Worm (Caenorhabditis elegans) whole organism, dauer: ENCODE results near the gene F22B7.3.

Experiments used
- unc-62 ChIP-seq: sonication (generic microtip); optimal IDR thresholded peaks from 2 replicates; lab custom pipeline; 2017; ENCODE audit warnings: missing biosample characterization, missing genetic modification reagents, missing genetic modification characterization

The F22B7.3 gene

DNA sequence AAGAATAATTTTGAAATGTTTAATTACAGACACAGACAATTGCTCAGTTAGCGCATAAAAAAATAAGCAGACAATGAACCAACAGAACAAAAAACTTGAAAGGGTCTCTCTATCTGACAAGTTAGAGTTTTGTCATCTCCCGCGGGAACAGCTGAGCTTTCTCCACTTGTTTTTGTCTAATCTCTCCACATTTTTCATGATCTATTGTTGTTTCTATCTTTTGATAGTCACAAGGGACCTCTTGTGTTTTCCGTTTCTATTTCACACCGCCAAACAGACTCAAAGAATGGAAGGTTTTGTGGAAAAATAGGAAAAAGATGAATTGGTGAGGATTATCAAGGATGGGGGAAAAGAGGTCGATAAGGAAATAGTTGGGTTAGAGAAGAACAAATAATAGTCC, 11.9 kb upstream of the F22B7.3 start:
- TF ChIP-seq unc-62 (GFP tag; lab: Kevin White, UChicago), result no peak

DNA sequence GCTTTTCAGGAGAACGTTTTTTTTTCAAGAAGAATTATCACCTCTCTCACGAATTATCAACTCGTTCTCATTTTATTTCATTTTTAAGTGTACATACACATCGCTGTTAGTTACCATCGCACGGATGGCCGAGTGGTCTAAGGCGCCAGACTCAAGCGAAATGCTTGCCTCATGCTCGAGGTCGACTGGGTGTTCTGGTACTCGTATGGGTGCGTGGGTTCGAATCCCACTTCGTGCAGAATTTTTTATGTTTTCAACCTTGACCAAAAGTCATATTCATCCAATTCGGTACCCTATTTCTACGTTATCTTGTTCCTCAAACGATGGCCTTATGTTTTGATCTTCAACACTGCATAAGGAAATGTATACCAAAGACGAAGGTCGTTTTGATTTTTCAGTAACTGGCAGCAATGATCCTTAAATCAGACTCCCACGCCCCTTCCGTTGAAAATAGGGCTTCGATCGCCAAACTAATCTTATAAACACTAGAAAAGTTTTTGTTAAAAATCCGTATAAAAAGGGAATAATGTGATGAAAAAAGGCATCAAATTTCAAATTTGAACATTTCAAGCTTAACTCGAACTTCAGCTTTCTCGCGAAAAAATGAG, 9.4 kb upstream of the F22B7.3 start, which contains the start of gene fip-1:
fip-1 (plus strand) TSS at position 558 of the 608 bp plus-strand sequence.
- TF ChIP-seq unc-62 (GFP tag; lab: Kevin White, UChicago), result no peak

DNA sequence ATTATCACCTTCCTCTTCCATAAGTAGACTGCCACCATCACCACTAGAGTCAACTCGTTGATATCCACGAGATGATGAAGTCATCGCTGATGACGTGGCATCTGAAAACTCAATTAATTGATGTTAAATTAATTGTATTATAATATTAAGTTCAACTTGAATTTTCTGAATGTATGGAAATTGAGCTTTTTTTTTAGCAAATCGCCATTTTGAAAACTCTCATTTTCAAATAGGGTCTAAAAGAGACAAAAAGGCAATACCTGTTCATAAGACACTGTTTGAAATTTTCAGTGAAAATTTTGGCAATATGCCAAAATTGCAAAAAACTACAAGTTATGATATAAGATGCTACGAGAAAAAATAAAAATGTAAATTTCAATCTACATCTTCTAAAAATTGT, 5.0 kb upstream of the F22B7.3 start, which contains the start of gene twk-7:
twk-7 (minus strand) TSS at position 101 of the 400 bp plus-strand sequence.
- TF ChIP-seq unc-62 (GFP tag; lab: Kevin White, UChicago), result no peak

DNA sequence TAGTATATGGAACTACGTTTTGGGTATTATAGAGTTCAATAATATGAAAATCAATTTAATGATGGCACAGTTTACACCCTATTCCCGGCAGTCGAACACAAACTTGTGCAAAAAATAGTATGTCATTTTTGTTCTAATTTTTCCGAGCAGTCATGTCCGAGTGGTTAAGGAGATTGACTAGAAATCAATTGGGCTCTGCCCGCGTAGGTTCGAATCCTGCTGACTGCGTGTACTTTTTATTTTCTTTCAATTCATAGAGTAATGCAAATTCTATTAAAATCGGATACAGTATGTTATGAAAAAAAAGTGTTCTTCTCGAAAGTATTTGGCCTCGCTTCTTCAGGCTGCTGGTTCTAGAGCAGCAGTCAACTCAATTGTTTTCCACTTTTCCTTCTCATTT, 2.7 kb upstream of the F22B7.3 start:
- TF ChIP-seq unc-62 (GFP tag; lab: Kevin White, UChicago), result no peak

DNA sequence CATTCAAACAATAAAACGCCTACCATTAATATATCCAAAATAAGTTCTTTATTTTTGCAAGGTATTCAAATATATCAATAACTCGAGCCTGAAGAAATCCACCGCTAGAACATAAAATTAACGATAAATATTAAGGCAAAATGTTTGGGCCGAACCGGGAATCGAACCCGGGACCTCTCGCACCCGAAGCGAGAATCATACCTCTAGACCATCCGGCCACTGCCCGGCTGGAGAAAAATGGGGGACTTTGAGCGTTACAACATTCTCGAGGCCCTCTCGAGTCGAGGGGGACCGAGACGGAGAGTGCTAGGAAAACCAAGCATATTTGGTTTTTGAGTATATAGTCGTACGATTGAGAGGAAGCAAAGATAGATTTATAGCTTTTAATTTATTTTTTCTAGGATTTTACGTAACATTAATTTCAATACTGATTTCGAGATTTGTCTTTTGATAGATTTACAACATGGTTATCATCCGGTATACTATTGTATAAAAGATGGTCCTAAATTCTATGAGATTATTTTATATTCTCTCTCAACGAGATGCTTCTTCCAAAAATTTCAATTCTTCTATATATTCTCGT, 1.6 kb downstream of the F22B7.3 start, which contains the start of gene flp-23:
flp-23 (plus strand) TSS at position 533 of the 583 bp plus-strand sequence.
- no peak for TF ChIP-seq unc-62 (GFP tag; lab: Kevin White, UChicago)

DNA sequence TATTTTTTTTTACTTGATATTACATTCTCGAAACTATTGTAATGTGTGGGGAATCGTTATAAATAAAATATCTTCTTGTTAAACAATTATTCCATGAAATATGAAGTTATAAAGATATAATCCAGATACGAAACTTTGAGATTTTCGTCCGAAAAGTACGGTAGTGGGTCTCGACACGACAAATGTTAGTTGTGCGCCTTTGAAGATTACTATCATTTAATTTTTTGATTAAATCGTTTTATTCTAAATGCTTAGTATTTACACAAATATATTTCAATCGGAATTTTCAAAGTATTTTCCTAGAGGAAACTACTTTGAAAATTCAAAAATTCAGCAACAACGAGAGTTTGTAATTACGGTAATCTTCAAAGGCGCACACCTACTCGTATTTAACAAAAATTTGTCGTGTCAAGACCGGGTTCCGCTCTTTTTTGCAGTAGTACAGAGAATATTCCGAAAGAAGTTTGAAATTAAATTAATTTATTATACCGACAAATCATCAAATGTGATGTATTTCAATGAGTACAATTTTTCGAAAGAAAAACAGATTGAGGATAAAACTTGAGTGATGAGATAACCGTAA, 3.5 kb downstream of the F22B7.3 start:
- no peak for TF ChIP-seq unc-62 (GFP tag; lab: Kevin White, UChicago)

DNA sequence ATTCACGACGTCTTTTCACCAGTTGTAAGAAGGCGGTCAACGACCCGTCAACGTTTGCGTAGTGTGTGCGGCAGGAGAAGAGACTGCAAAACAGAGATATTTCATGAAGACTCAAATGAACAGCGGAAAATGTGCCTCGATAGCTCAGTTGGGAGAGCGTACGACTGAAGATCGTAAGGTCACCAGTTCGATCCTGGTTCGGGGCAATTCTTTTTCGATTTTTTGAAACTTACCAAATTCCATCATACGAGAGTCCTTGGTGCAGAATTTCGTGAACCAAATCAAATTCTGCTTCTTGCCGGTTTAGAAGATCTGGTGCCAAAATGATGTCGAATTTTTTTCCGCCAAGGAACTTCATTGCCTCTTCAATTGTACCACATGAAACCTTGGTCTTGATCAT, 4.2 kb downstream of the F22B7.3 start:
- TF ChIP-seq unc-62 (GFP tag; lab: Kevin White, UChicago), result no peak

DNA sequence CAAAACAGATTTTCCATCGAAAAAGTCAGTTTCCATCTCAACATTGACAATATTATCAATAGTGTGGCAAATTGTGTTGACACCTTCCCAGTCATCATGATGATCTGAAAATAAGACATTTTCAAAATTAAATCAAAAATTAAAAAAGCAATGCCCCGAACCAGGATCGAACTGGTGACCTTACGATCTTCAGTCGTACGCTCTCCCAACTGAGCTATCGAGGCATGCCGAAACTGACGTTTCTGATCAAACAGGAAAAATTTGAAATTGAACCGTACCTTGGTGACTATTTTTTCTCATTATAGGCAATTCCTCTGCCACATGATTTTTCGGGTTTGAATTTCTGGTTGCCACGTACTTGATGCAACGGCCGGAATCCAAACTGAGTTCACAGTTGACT, 4.8 kb downstream of the F22B7.3 start:
- no peak for TF ChIP-seq unc-62 (GFP tag; lab: Kevin White, UChicago)

DNA sequence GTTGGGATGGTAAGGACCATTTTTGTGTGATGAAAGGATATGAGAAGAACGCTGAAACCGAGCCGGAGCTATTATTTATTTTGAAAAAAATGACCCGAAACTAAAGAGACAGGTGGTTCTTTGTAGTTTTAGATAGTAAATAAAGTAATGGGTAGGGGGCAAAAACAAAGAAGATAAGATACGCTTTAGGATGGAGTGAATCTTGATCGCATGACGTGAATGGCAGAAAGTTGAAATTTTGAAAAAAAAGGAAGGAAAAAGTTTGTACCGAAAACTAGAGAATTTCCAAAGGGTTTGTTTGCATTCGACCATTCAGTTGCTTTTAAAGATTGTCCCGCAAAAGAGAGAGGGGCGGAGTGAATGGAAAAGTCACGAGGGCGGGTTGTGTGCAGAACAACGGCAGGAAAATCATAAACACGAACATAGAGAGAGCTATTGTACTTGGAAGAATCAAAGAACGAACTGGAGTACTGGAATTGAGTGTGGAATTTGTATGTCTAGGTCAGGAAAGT, 5.2 kb downstream of the F22B7.3 start, which contains the start of gene F22B7.9:
F22B7.9 (minus strand) TSS at position 51 of the 512 bp plus-strand sequence.
- no peak for TF ChIP-seq unc-62 (GFP tag; lab: Kevin White, UChicago)

DNA sequence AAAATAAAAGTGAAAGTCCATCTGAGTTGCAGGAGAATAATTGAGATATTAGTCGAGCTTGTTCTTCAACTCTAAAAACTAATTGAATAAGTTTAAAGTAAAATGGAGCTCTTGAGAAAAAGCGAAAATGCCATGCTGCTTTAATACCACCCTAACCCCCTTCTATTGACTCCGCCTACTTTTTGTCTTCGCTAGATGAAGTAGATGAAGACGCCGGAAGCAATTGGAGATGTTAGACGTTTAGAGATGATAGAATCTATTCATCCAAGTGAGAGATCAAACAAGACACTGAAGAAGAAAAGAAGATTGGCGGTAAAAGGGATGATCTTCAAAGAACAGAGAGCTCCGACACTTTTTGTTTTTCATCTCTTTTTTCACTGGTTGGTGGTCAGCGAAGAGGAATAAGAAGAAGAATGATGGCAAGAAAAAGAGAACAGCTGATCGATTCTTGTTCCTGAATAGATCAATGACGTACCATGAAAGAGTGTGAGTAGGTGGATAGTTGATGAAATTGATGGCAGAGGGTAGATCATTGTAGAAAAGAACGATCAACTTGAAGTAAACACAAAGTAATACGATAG, 5.8 kb downstream of the F22B7.3 start:
- TF ChIP-seq unc-62 (GFP tag; lab: Kevin White, UChicago), result no peak

DNA sequence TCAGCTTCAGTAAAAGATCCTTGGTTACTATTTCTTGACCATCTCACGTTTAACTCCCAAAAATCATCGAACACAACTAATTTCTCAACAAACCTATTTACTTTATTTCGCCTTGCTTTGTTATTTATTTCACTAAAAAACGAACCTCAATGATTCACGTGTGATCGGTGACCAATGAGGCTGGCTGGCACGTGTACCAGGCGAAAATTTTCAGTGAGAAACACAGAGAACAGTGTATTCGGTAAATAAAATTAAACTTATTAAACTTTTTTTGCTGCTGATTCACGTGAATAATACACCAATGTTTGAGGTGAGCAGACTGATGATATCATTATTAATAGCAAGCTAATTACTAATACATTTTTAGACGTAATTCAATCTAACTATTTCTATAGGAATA, 6.7 kb downstream of the F22B7.3 start:
- no peak for TF ChIP-seq unc-62 (GFP tag; lab: Kevin White, UChicago)

DNA sequence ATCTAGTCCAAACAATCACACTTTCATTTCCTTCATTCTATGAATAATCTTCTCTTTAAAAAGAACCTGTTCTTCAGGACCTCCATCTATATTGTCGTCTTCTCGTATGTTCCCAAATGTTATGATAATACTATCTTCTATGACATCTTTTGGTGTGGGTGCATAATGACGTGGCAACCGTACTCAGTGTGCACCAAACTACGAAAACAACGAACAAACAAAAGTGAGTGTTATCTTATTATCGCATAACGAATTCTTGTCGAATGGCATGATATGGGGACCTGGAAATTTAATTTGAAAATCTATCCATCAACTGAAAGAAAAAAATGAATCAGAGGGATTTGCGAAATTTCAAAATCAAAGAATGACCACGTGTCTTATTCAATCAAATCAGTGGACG, 7.4 kb downstream of the F22B7.3 start:
- TF ChIP-seq unc-62 (GFP tag; lab: Kevin White, UChicago), result no peak

DNA sequence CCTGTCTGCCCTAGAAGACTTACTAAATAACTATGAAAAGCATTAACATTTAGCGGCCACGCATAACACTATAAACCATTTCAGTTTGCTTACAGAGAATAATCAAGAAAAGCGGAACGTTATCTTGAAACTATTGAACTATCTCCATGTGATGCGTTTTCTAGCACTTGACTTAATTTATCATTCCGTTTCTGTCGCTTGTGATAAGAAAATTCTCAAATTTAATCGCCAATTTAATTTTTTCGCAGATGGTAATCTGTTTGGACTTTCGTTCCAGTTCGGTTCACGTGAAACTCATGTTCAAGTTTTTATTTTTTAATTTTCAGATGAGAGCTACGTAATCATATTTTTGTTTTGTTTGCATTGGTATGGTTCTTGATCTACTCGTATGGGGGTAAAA, 8.3 kb downstream of the F22B7.3 start:
- TF ChIP-seq unc-62 (GFP tag; lab: Kevin White, UChicago), result no peak

DNA sequence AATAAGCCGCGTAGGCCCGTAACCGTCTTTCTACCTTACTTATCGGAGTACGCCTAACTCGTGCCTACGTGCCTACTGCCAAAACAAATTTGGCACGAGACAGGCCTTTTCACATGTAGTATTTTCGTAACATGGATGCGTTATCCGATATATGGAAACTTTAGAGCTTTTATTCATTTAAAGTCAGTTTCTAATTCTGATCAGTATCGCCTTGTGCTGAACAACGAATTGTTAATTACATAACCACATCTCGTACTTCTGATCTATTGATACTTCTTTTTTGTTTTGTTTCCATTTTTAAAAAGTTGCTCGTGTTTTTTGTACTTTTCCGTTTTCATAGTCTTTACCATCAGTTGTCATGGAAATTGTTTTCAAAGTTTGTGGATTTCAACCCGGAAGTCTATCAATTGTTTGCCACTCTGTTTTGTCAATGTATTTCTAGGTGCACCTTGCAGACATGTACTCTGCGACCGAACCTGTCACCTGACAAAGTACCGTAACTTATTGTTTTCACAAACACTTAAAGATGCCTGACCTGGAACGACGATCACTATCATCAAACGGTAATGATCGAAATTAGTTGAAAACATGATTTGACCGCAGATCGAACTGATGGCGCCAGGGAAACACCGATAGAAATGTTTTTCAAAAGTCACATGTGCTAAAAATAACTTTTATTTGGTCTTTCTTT, 9.1 kb downstream of the F22B7.3 start:
- TF ChIP-seq unc-62 (GFP tag; lab: Kevin White, UChicago), result no peak

DNA sequence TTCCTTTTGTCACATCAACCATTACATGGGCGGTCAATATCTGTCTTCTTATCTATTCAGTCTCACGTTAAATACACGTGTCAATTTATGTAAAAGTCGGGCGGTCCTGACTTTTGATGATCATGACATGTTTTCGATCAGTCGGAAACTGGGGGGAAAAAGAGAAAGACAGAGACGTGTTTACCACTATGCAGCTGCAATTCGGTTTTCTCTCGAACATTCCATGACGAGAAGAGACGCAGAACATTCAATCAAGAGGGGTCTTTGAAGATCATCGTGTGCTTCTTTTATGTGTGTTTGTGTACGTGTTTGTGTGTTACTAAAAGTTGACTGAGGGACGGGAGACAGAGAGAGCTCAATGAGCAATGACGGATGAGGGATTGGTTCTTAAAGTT, 9.7 kb downstream of the F22B7.3 start:
- TF ChIP-seq unc-62 (GFP tag; lab: Kevin White, UChicago), result no peak

DNA sequence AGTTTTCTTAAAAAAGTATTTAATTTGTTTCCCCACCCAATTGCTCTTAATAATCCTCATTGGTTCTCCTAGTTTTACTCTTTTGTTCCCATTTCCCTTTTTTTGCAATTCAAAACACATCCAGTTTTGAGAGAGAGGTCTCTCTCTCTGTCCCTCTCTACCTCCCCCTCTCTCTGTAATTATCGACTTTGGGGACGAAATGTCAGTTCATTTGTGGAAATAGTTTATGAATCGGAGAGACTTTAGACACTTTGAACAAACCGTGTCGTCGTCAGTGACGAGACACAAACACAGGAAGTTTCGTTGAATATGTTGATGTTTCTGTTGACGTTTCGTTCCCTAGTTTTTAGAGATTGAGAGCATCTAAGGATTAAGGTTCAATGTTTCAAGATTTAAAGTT, 14.5 kb downstream of the F22B7.3 start:
- no peak for TF ChIP-seq unc-62 (GFP tag; lab: Kevin White, UChicago)
